Fruit fly (Drosophila melanogaster): ENCODE results near the gene CG17065.

CG17065 gene

dm6 chrX:20244278-20244677 lies 12.7 kb downstream of the CG17065 start, which contains the start of gene Peritrophin-A (continued):
- TF ChIP-seq CG6808 (GFP tag; optimal IDR thresholded peaks at IDR 0.05) (no peak), vri (GFP tag; optimal IDR thresholded peaks at IDR 0.05) (no peak), CG10669 (GFP tag; optimal IDR thresholded peaks at IDR 0.05) (no peak)

- no peak for TF ChIP-seq CG10631 (GFP tag; optimal IDR thresholded peaks at IDR 0.05)
- TF ChIP-seq lz (GFP tag; optimal IDR thresholded peaks at IDR 0.05): no peak
- no peak for TF ChIP-seq Smox (GFP tag; optimal IDR thresholded peaks at IDR 0.05)
- no peak for TF ChIP-seq dac (GFP tag; optimal IDR thresholded peaks at IDR 0.05)
- no peak for TF ChIP-seq Met (GFP tag; optimal IDR thresholded peaks at IDR 0.05)
- TF ChIP-seq Lpt (GFP tag; optimal IDR thresholded peaks at IDR 0.05): no peak
- no peak for TF ChIP-seq Eip93F (GFP tag; optimal IDR thresholded peaks at IDR 0.05)
- TF ChIP-seq fd59A (GFP tag; optimal IDR thresholded peaks at IDR 0.05): no peak
- no peak for TF ChIP-seq fd85E (GFP tag; optimal IDR thresholded peaks at IDR 0.05)
- TF ChIP-seq CG31627 (GFP tag; optimal IDR thresholded peaks at IDR 0.05): no peak
- TF ChIP-seq svp (GFP tag): no peak
- TF ChIP-seq Ets21C (GFP tag; optimal IDR thresholded peaks at IDR 0.05): no peak
- TF ChIP-seq fkh (GFP tag; optimal IDR thresholded peaks at IDR 0.05): no peak
- TF ChIP-seq dsx (GFP tag; optimal IDR thresholded peaks at IDR 0.05; ENCODE audit: poor library complexity, severe bottlenecking): peak; percentile 54
- no peak for TF ChIP-seq acj6 (GFP tag; optimal IDR thresholded peaks at IDR 0.05)
- no peak for TF ChIP-seq CG1621 (tag; optimal IDR thresholded peaks at IDR 0.05)
- no peak for TF ChIP-seq esn (GFP tag; optimal IDR thresholded peaks at IDR 0.05)
- no peak for TF ChIP-seq eg (GFP tag; IDR thresholded peaks at IDR 0.05)
- no peak for TF ChIP-seq Sox15 (GFP tag; optimal IDR thresholded peaks at IDR 0.05)
- TF ChIP-seq ss (GFP tag; optimal IDR thresholded peaks at IDR 0.05): peak in 1 of 2 experiments; percentile 22
- no peak for TF ChIP-seq CG8119 (GFP tag; IDR thresholded peaks at IDR 0.05)
- peak; percentile 87 for TF ChIP-seq Blimp-1 (GFP tag; optimal IDR thresholded peaks at IDR 0.05)
Measured at dm6 chrX:20243274-20243839, 13.6 kb downstream of the CG17065 start.

dm6 chrX:20240518-20241186 lies 16.3 kb downstream of the CG17065 start:
- TF ChIP-seq Blimp-1 (GFP tag; optimal IDR thresholded peaks at IDR 0.05) (peak; percentile 84), Eip78C (GFP tag) (peak; percentile 43), ss (GFP tag; optimal IDR thresholded peaks at IDR 0.05) (no peak)

dm6 chrX:20239608-20239941 lies 17.4 kb downstream of the CG17065 start, which contains the start of gene obst-A:
Gene obst-A, plus strand, starts transcription at chrX:20239855.
- TF ChIP-seq CG6163 (GFP tag; IDR thresholded peaks at IDR 0.05) (0 out of 3 replicates have a peak, but pooled peaks have one; percentile 22), CG34406 (GFP tag; optimal IDR thresholded peaks at IDR 0.05) (no peak), eg (GFP tag; IDR thresholded peaks at IDR 0.05) (0 out of 3 replicates have a peak, but pooled peaks have one; percentile 32), CG11902 (GFP tag; optimal IDR thresholded peaks at IDR 0.05) (no peak)

- TF ChIP-seq svp (GFP tag): peak; percentile 49
- TF ChIP-seq CG34406 (GFP tag; optimal IDR thresholded peaks at IDR 0.05): no peak
- TF ChIP-seq Eip78C (GFP tag): peak; percentile 76
- TF ChIP-seq CG32006 (GFP tag; optimal IDR thresholded peaks at IDR 0.05): peak; percentile 29
- TF ChIP-seq CG7368 (GFP tag; optimal IDR thresholded peaks at IDR 0.05): no peak
- TF ChIP-seq CG10669 (GFP tag; optimal IDR thresholded peaks at IDR 0.05): no peak
- peak; percentile 33 for TF ChIP-seq esn (GFP tag; optimal IDR thresholded peaks at IDR 0.05)
- peak; percentile 21 for TF ChIP-seq Smox (GFP tag; optimal IDR thresholded peaks at IDR 0.05)
- no peak for TF ChIP-seq fkh (GFP tag; optimal IDR thresholded peaks at IDR 0.05)
Measured at dm6 chrX:20238736-20239607, 18.0 kb downstream of the CG17065 start.
